Fruit fly (Drosophila melanogaster): ENCODE data around the gene ScsbetaG.
A peak's percentile ranks its signal among the peaks of the same experiment; 100 is the strongest.

The ScsbetaG gene

dm6 chr3L:5577250-5578138 lies 14.0 kb upstream of the ScsbetaG start, which contains the start of gene Msr-110 (continued):
- TF ChIP-seq CG10366 (GFP tag; IDR thresholded peaks at IDR 0.05) = peak; percentile 90
- peak; percentile 92 for TF ChIP-seq jigr1 (GFP tag; IDR thresholded peaks at IDR 0.05)
- peak; percentile 99 for TF ChIP-seq nom (GFP tag; optimal IDR thresholded peaks at IDR 0.05)
- peak; percentile 66 for TF ChIP-seq CG9609 (GFP tag; optimal IDR thresholded peaks at IDR 0.05)
- peak; percentile 72 for TF ChIP-seq H2.0 (GFP tag; IDR thresholded peaks at IDR 0.05)
- peak; percentile 76 for TF ChIP-seq CG18476 (GFP tag; optimal IDR thresholded peaks at IDR 0.05)
- peak in 1 of 2 experiments; percentile 55 for TF ChIP-seq Hr78 (GFP tag; optimal IDR thresholded peaks at IDR 0.05)
- peak; percentile 28; the same call in 1 of the 2 replicates for TF ChIP-seq chm (GFP tag; IDR thresholded peaks at IDR 0.05)
- no peak for TF ChIP-seq br (optimal IDR thresholded peaks at IDR 0.05)
- no peak for TF ChIP-seq CG2202 (tag; optimal IDR thresholded peaks at IDR 0.05)
- peak in 1 of 2 experiments; percentile 46 for TF ChIP-seq crp (GFP tag; optimal IDR thresholded peaks at IDR 0.05)
- peak; percentile 86 for TF ChIP-seq CG18262 (tag; optimal IDR thresholded peaks at IDR 0.05)
- TF ChIP-seq Hey (tag; optimal IDR thresholded peaks at IDR 0.05) = peak; percentile 17
- peak; percentile 53 for TF ChIP-seq CG9876 (GFP tag; optimal IDR thresholded peaks at IDR 0.05)
- TF ChIP-seq bsh (GFP tag; optimal IDR thresholded peaks at IDR 0.05) = peak; percentile 87 to 96
- TF ChIP-seq CG7357 (GFP tag; IDR thresholded peaks at IDR 0.05) = peak; percentile 85; the same call in 2 of the 3 replicates
- TF ChIP-seq zfh1 (GFP tag; IDR thresholded peaks at IDR 0.05) = peak; percentile 72
- peak; percentile 42; the same call in 1 of the 2 replicates for TF ChIP-seq Dip2 (GFP tag; IDR thresholded peaks at IDR 0.05)
- peak; percentile 47; the same call in 1 of the 2 replicates for TF ChIP-seq dati (GFP tag; IDR thresholded peaks at IDR 0.05)
- peak; percentile 92 for TF ChIP-seq Meics (GFP tag; optimal IDR thresholded peaks at IDR 0.05)
- peak; percentile 74 for TF ChIP-seq CHES-1-like (GFP tag; optimal IDR thresholded peaks at IDR 0.05)
- no peak for TF ChIP-seq knrl (GFP tag; IDR thresholded peaks at IDR 0.05; ENCODE audit: partially characterized antibody)
- TF ChIP-seq onecut (GFP tag; IDR thresholded peaks at IDR 0.05) = peak; percentile 69
- TF ChIP-seq CG33213 (GFP tag; optimal IDR thresholded peaks at IDR 0.05) = peak; percentile 32
- peak; percentile 39; the same call in 1 of the 2 replicates for TF ChIP-seq CG8765 (GFP tag; IDR thresholded peaks at IDR 0.05)
- peak; percentile 86 for TF ChIP-seq CG6765 (GFP tag; optimal IDR thresholded peaks at IDR 0.05)
- TF ChIP-seq CG2712 (tag; optimal IDR thresholded peaks at IDR 0.05) = peak; percentile 88
- TF ChIP-seq CG4328 (GFP tag; optimal IDR thresholded peaks at IDR 0.05) = peak; percentile 76
- peak; percentile 48 for TF ChIP-seq Camta (GFP tag; optimal IDR thresholded peaks at IDR 0.05)
- peak; percentile 71 for TF ChIP-seq CG12104 (GFP tag; optimal IDR thresholded peaks at IDR 0.05)
- TF ChIP-seq sim (GFP tag; IDR thresholded peaks at IDR 0.05) = no peak; the same call in 1 of the 2 replicates
- peak; percentile 86 for TF ChIP-seq CG14441 (GFP tag; IDR thresholded peaks at IDR 0.05)
- TF ChIP-seq grn (GFP tag; optimal IDR thresholded peaks at IDR 0.05) = peak; percentile 13
- peak; percentile 91 for TF ChIP-seq CG11093 (GFP tag; IDR thresholded peaks at IDR 0.05)
- peak; percentile 87 for TF ChIP-seq fd3F (GFP tag; optimal IDR thresholded peaks at IDR 0.05)
- no peak for TF ChIP-seq hth (optimal IDR thresholded peaks at IDR 0.05)
- no peak; the same call in 2 of the 3 replicates for TF ChIP-seq CG2199 (GFP tag; IDR thresholded peaks at IDR 0.05)
- peak; percentile 85 for TF ChIP-seq CG6854 (GFP tag; optimal IDR thresholded peaks at IDR 0.05)
- no peak for TF ChIP-seq gro (GFP tag; optimal IDR thresholded peaks at IDR 0.05)
- TF ChIP-seq YL-1 (GFP tag; optimal IDR thresholded peaks at IDR 0.05) = peak; percentile 54
- peak; percentile 6 for TF ChIP-seq Sry-β (GFP tag; optimal IDR thresholded peaks at IDR 0.05)
- TF ChIP-seq CG8290 (GFP tag; optimal IDR thresholded peaks at IDR 0.05) = peak; percentile 37
- peak in 1 of 2 experiments; percentile 83 for TF ChIP-seq CG8290 (tag; optimal IDR thresholded peaks at IDR 0.05)
- TF ChIP-seq CG30403 (GFP tag; optimal IDR thresholded peaks at IDR 0.05) = peak; percentile 85
- TF ChIP-seq CG4360 (GFP tag; IDR thresholded peaks at IDR 0.05) = no peak
- TF ChIP-seq Pdp1 (GFP tag; optimal IDR thresholded peaks at IDR 0.05) = peak; percentile 73 to 77
- TF ChIP-seq kni (GFP tag; optimal IDR thresholded peaks at IDR 0.05) = peak; percentile 60
- peak; percentile 87 for TF ChIP-seq Asciz (GFP tag; optimal IDR thresholded peaks at IDR 0.05)
- no peak for TF ChIP-seq Dll (GFP tag; IDR thresholded peaks at IDR 0.05; ENCODE audit: partially characterized antibody)

Measured in whole organism, embryonic.